Fruit fly (Drosophila melanogaster) whole organism, prepupa: ENCODE data around the gene CG14817.
A peak's percentile ranks its signal among the peaks of the same experiment; 100 is the strongest.

Experiments
- Blimp-1 ChIP-seq: fragments of 200-800 bp; sonication (Bioruptor generic); optimal IDR thresholded peaks from 3 replicates; lab custom pipeline; 2017; ENCODE audit warnings: missing biosample characterization, missing genetic modification characterization, mild to moderate bottlenecking, moderate library complexity, missing genetic modification reagents
- CG1621 ChIP-seq: fragments of 200-800 bp; sonication (Bioruptor generic); optimal IDR thresholded peaks from 3 replicates; lab custom pipeline; 2018; ENCODE audit warnings: missing biosample characterization, mild to moderate bottlenecking, missing genetic modification characterization
- CG3032 ChIP-seq: fragments of 200-800 bp; optimal IDR thresholded peaks from 2 replicates; lab custom pipeline; 2019; ENCODE audit warnings: missing biosample characterization, mild to moderate bottlenecking, missing genetic modification characterization, moderate library complexity
- CG6854 ChIP-seq: fragments of 200-800 bp; sonication (Bioruptor generic); optimal IDR thresholded peaks from 2 replicates; lab custom pipeline; 2017; ENCODE audit warnings: missing biosample characterization, mild to moderate bottlenecking, missing genetic modification characterization
- Eip93F ChIP-seq: fragments of 200-800 bp; sonication (Bioruptor generic); optimal IDR thresholded peaks from 2 replicates; lab custom pipeline; 2016; ENCODE audit warnings: missing biosample characterization, mild to moderate bottlenecking, missing genetic modification characterization
- Hr39 ChIP-seq: fragments of 200-800 bp; sonication (Bioruptor generic); optimal IDR thresholded peaks from 2 replicates; lab custom pipeline; 2016; ENCODE audit warnings: missing biosample characterization, missing genetic modification characterization
- Sox102F ChIP-seq: fragments of 200-800 bp; sonication (Bioruptor generic); optimal IDR thresholded peaks from 2 replicates; lab custom pipeline; 2016; ENCODE audit warnings: missing biosample characterization, mild to moderate bottlenecking, missing genetic modification characterization
- esn ChIP-seq: fragments of 200-800 bp; sonication (Bioruptor generic); optimal IDR thresholded peaks from 2 replicates; lab custom pipeline; 2016; ENCODE audit warnings: missing biosample characterization, mild to moderate bottlenecking, missing genetic modification characterization, moderate library complexity
- fkh ChIP-seq: fragments of 200-800 bp; sonication (Bioruptor generic); optimal IDR thresholded peaks from 3 replicates; lab custom pipeline; 2017; ENCODE audit warnings: missing biosample characterization, mild to moderate bottlenecking, missing genetic modification characterization, moderate library complexity
- pdm3 ChIP-seq: fragments of 200-800 bp; sonication (Bioruptor generic); optimal IDR thresholded peaks from 3 replicates; lab custom pipeline; 2016; ENCODE audit warnings: missing biosample characterization, missing genetic modification characterization

dm6 chrX:1849914-1850313 lies 27.2 kb downstream of the CG14817 start:
- TF ChIP-seq fkh (GFP tag; lab: Kevin White, UChicago) (peak; percentile 69), Hr39 (peak; percentile 27), CG3032 (tag; lab: Kevin White, UChicago) (no peak), pdm3 (peak; percentile 14), CG1621 (tag; lab: Kevin White, UChicago) (no peak), Sox102F (GFP tag; lab: Kevin White, UChicago) (peak; percentile 21), esn (GFP tag; lab: Kevin White, UChicago) (peak; percentile 43), CG6854 (no peak), Eip93F (GFP tag; lab: Kevin White, UChicago) (no peak), Blimp-1 (GFP tag; lab: Kevin White, UChicago) (no peak)
